Worm (Caenorhabditis elegans) whole organism, L4/young adult: ENCODE results near the gene fbxa-135.

ENCODE experiments used
- dao-5 ChIP-seq: sonication (generic microtip); optimal IDR thresholded peaks from 2 replicates; lab custom pipeline; 2016; ENCODE audit warnings: missing genotype, missing genetic modification characterization, moderate library complexity, missing compliant biosample characterization
- him-1 ChIP-seq: sonication (generic microtip); optimal IDR thresholded peaks from 2 replicates; lab custom pipeline; 2016; ENCODE audit warnings: missing genotype, missing genetic modification reagents, missing genetic modification characterization, missing compliant biosample characterization

ce11 chrV:15392064-15392463, 10.0 kb upstream of the fbxa-135 start:
- TF ChIP-seq him-1 (tag; lab: Kevin White, UChicago): no peak
- TF ChIP-seq dao-5 (tag; lab: Kevin White, UChicago): no peak
